Worm (Caenorhabditis elegans) whole organism, L4/young adult: ENCODE data around the gene xbx-6.

ENCODE experiments used
- W03F9.2 ChIP-seq: fragments of 150-350 bp; optimal IDR thresholded peaks from 2 replicates; lab custom pipeline; 2014; ENCODE audit warnings: missing biosample characterization, missing genetic modification characterization
- him-1 ChIP-seq: sonication (generic microtip); optimal IDR thresholded peaks from 2 replicates; lab custom pipeline; 2016; ENCODE audit warnings: missing genotype, missing genetic modification reagents, missing genetic modification characterization, missing compliant biosample characterization

DNA sequence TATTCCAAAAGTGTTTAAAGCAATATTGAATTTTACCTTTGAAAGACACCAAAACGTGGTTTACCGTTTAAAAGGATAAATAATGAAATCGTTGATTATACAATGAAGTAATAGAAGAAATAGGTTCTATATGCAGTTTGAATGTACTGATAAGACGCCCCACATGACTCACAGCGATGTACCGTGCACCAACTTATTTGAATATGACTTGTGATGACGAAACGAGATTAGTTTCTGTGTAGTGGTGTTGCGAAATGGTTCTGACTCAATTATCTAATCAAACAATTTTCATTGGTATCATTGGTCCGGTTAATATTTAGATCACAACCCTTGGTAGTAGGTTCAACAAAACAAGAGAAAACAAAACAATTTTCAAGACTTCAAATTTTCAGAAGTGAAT lies 8.3 kb downstream of the xbx-6 start:
- no peak for TF ChIP-seq him-1
- no peak for TF ChIP-seq W03F9.2 (tag; lab: Kevin White, UChicago)
